Fruit fly (Drosophila melanogaster) whole organism, embryonic: Measurements from ENCODE around the gene GstD4.

Source experiments
- ATbp ChIP-seq: fragments of 200-800 bp; sonication (Bioruptor generic); optimal IDR thresholded peaks from 2 replicates; lab custom pipeline; 2017; ENCODE audit warnings: missing biosample characterization, mild to moderate bottlenecking, missing genetic modification characterization, missing genetic modification reagents
- B-H2 ChIP-seq: fragments of 200-800 bp; sonication (Bioruptor generic); optimal IDR thresholded peaks from 2 replicates; lab custom pipeline; 2018; ENCODE audit warnings: missing biosample characterization, mild to moderate bottlenecking, missing genetic modification characterization
- BEAF-32 ChIP-seq: fragments of 200-800 bp; sonication (Bioruptor generic); optimal IDR thresholded peaks from 3 replicates; lab custom pipeline; 2017; ENCODE audit warnings: missing biosample characterization, missing genetic modification characterization, mild to moderate bottlenecking, moderate library complexity, missing genetic modification reagents
- CG10267 ChIP-seq: fragments of 200-800 bp; sonication (Bioruptor generic); optimal IDR thresholded peaks from 2 replicates; lab custom pipeline; 2018; ENCODE audit warnings: missing biosample characterization, mild to moderate bottlenecking, missing genetic modification characterization, moderate library complexity
- CG10543 ChIP-seq: fragments of 200-800 bp; sonication (Bioruptor generic); optimal IDR thresholded peaks from 3 replicates; lab custom pipeline; 2017; ENCODE audit warnings: missing biosample characterization, mild to moderate bottlenecking, missing genetic modification characterization, moderate library complexity
- CG11456 ChIP-seq: fragments of 200-800 bp; sonication (Bioruptor generic); IDR thresholded peaks from 3 replicates; pipeline ENCODE4 v1.3.6; 2022; ENCODE audit warnings: missing biosample characterization, missing genetic modification characterization
- CG12155 ChIP-seq: fragments of 200-800 bp; sonication (Bioruptor generic); optimal IDR thresholded peaks from 3 replicates; lab custom pipeline; 2016; ENCODE audit warnings: missing biosample characterization, missing genetic modification characterization
- CG12299 ChIP-seq: fragments of 200-800 bp; sonication (Bioruptor generic); optimal IDR thresholded peaks from 2 replicates; lab custom pipeline; 2018; ENCODE audit warnings: missing biosample characterization, mild to moderate bottlenecking, missing genetic modification characterization
- CG13296 ChIP-seq: fragments of 200-800 bp; sonication (Bioruptor generic); optimal IDR thresholded peaks from 3 replicates; lab custom pipeline; 2018; ENCODE audit warnings: missing biosample characterization, mild to moderate bottlenecking, missing genetic modification characterization
- CG13424 ChIP-seq: fragments of 200-800 bp; sonication (Bioruptor generic); optimal IDR thresholded peaks from 2 replicates; lab custom pipeline; 2019; ENCODE audit warnings: missing biosample characterization, mild to moderate bottlenecking, missing genetic modification characterization, moderate library complexity
- CG14014 ChIP-seq: fragments of 200-800 bp; sonication (Bioruptor generic); IDR thresholded peaks from 2 replicates; pipeline ENCODE4 v1.3.6; 2022; ENCODE audit warnings: missing biosample characterization, missing genetic modification characterization
- CG14667 ChIP-seq: fragments of 200-800 bp; sonication (Bioruptor generic); IDR thresholded peaks from 2 replicates; pipeline ENCODE4 v1.3.6; 2022; ENCODE audit warnings: missing biosample characterization, missing genetic modification characterization
- CG1529 ChIP-seq: fragments of 200-800 bp; sonication (Bioruptor generic); optimal IDR thresholded peaks from 3 replicates; lab custom pipeline; 2018; ENCODE audit warnings: missing biosample characterization, missing genetic modification characterization
- CG15601 ChIP-seq: fragments of 200-800 bp; sonication (Bioruptor generic); optimal IDR thresholded peaks from 3 replicates; lab custom pipeline; 2019; ENCODE audit warnings: missing biosample characterization, mild to moderate bottlenecking, missing genetic modification characterization, moderate library complexity
- CG17186 ChIP-seq: fragments of 200-800 bp; sonication (Bioruptor generic); optimal IDR thresholded peaks from 3 replicates; lab custom pipeline; 2017; ENCODE audit warnings: missing biosample characterization, missing genetic modification reagents, missing genetic modification characterization
- CG1792 ChIP-seq: fragments of 200-800 bp; sonication (Bioruptor generic); optimal IDR thresholded peaks from 2 replicates; lab custom pipeline; 2016; ENCODE audit warnings: missing biosample characterization, missing genetic modification characterization
- CG18476 ChIP-seq: fragments of 200-800 bp; sonication (Bioruptor generic); optimal IDR thresholded peaks from 2 replicates; lab custom pipeline; 2016; ENCODE audit warnings: missing biosample characterization, mild to moderate bottlenecking, missing genetic modification characterization
- CG2678 ChIP-seq: fragments of 200-800 bp; sonication (Bioruptor generic); optimal IDR thresholded peaks from 3 replicates; lab custom pipeline; 2019; ENCODE audit warnings: missing biosample characterization, mild to moderate bottlenecking, missing genetic modification characterization, moderate library complexity
- CG34376 ChIP-seq: fragments of 200-800 bp; sonication (Bioruptor generic); optimal IDR thresholded peaks from 2 replicates; lab custom pipeline; 2018; ENCODE audit warnings: missing biosample characterization, mild to moderate bottlenecking, missing genetic modification characterization
- CG3995 ChIP-seq: fragments of 200-800 bp; sonication (Bioruptor generic); optimal IDR thresholded peaks from 3 replicates; lab custom pipeline; 2016; ENCODE audit warnings: missing biosample characterization, missing genetic modification characterization
- CG4820 ChIP-seq: fragments of 200-800 bp; sonication (Bioruptor generic); optimal IDR thresholded peaks from 3 replicates; lab custom pipeline; 2016; ENCODE audit warnings: missing biosample characterization, missing genetic modification characterization
- CG6175 ChIP-seq: fragments of 200-800 bp; sonication (Bioruptor generic); IDR thresholded peaks from 3 replicates; pipeline ENCODE4 v1.3.6; 2022; ENCODE audit warnings: missing biosample characterization, missing genetic modification characterization
- CG7372 ChIP-seq: fragments of 200-800 bp; sonication (Bioruptor generic); IDR thresholded peaks from 2 replicates; pipeline ENCODE4 v1.3.6; 2022; ENCODE audit warnings: missing biosample characterization, missing genetic modification characterization
- CG8359 ChIP-seq: fragments of 200-800 bp; sonication (Bioruptor generic); optimal IDR thresholded peaks from 2 replicates; lab custom pipeline; 2017; ENCODE audit warnings: missing biosample characterization, mild to moderate bottlenecking, missing genetic modification characterization, borderline replicate concordance
- CTCF ChIP-seq: fragments of 200-800 bp; sonication (Bioruptor generic); optimal IDR thresholded peaks from 2 replicates; lab custom pipeline; 2017; ENCODE audit warnings: missing biosample characterization, mild to moderate bottlenecking, missing genetic modification characterization, moderate library complexity
- Camta ChIP-seq: fragments of 200-800 bp; sonication (Bioruptor generic); optimal IDR thresholded peaks from 2 replicates; lab custom pipeline; 2016; ENCODE audit warnings: missing biosample characterization, missing genetic modification characterization
- CkIIα-i1 ChIP-seq: fragments of 200-800 bp; sonication (Bioruptor generic); IDR thresholded peaks from 2 replicates; pipeline ENCODE4 v1.3.6; 2022; ENCODE audit warnings: missing biosample characterization, missing genetic modification characterization
- Dek ChIP-seq: fragments of 200-800 bp; sonication (Bioruptor generic); optimal IDR thresholded peaks from 3 replicates; lab custom pipeline; 2019; ENCODE audit warnings: missing biosample characterization, mild to moderate bottlenecking, missing genetic modification characterization, moderate library complexity
- Dip3 ChIP-seq: fragments of 200-800 bp; sonication (Bioruptor generic); optimal IDR thresholded peaks from 3 replicates; lab custom pipeline; 2016; ENCODE audit warnings: missing biosample characterization, missing genetic modification characterization
- Dref ChIP-seq: fragments of 200-800 bp; sonication (Bioruptor generic); IDR thresholded peaks from 2 replicates; pipeline ENCODE4 v1.3.6; 2022; ENCODE audit warnings: missing biosample characterization, missing genetic modification characterization
- Xbp1 ChIP-seq: fragments of 200-800 bp; sonication (Bioruptor generic); optimal IDR thresholded peaks from 3 replicates; lab custom pipeline; 2016; ENCODE audit warnings: missing biosample characterization, mild to moderate bottlenecking, missing genetic modification characterization
- al ChIP-seq: fragments of 200-800 bp; sonication (Bioruptor generic); IDR thresholded peaks from 2 replicates; pipeline ENCODE4 v1.3.6; 2022; ENCODE audit warnings: missing biosample characterization, missing genetic modification characterization
- amos ChIP-seq: fragments of 200-800 bp; sonication (Bioruptor generic); IDR thresholded peaks from 2 replicates; pipeline ENCODE4 v1.3.6; 2022; ENCODE audit warnings: missing biosample characterization, missing genetic modification characterization; ENCODE audit not compliant: partially characterized antibody
- cad ChIP-seq: fragments of >200 bp; optimal IDR thresholded peaks from 2 replicates; lab custom pipeline; 2017; ENCODE audit warnings: missing biosample characterization, missing genetic modification characterization
- dm ChIP-seq: fragments of 200-800 bp; sonication (Bioruptor generic); optimal IDR thresholded peaks from 3 replicates; lab custom pipeline; 2016; ENCODE audit warnings: missing biosample characterization, missing genetic modification characterization
- exex ChIP-seq: fragments of 200-800 bp; sonication (Bioruptor generic); optimal IDR thresholded peaks from 4 replicates; lab custom pipeline; 2018; ENCODE audit warnings: missing biosample characterization, mild to moderate bottlenecking, missing genetic modification characterization, moderate library complexity
- fd102C ChIP-seq: fragments of 200-800 bp; sonication (Bioruptor generic); optimal IDR thresholded peaks from 2 replicates; lab custom pipeline; 2018; ENCODE audit warnings: missing biosample characterization, mild to moderate bottlenecking, missing genetic modification characterization, moderate library complexity
- gfzf ChIP-seq: fragments of 200-800 bp; sonication (Bioruptor generic); optimal IDR thresholded peaks from 2 replicates; lab custom pipeline; 2016; ENCODE audit warnings: missing biosample characterization, mild to moderate bottlenecking, missing genetic modification characterization, moderate library complexity
- lbe ChIP-seq: fragments of 200-800 bp; sonication (Bioruptor generic); optimal IDR thresholded peaks from 2 replicates; lab custom pipeline; 2016; ENCODE audit warnings: missing biosample characterization, mild to moderate bottlenecking, missing genetic modification characterization
- maf-S ChIP-seq: fragments of 200-800 bp; sonication (Bioruptor generic); optimal IDR thresholded peaks from 2 replicates; lab custom pipeline; 2016; ENCODE audit warnings: missing biosample characterization, missing genetic modification characterization
- nerfin-2 ChIP-seq: fragments of 200-800 bp; sonication (Bioruptor generic); IDR thresholded peaks from 2 replicates; pipeline ENCODE4 v1.3.6; 2022; ENCODE audit warnings: missing biosample characterization, missing genetic modification characterization; ENCODE audit not compliant: partially characterized antibody
- otp ChIP-seq: fragments of 200-800 bp; sonication (Bioruptor generic); IDR thresholded peaks from 3 replicates; pipeline ENCODE4, ENCODE4 v1.3.6; 2022; ENCODE audit warnings: missing biosample characterization, missing genetic modification characterization
- p53 ChIP-seq: fragments of 200-800 bp; sonication (Bioruptor generic); optimal IDR thresholded peaks from 2 replicates; lab custom pipeline; 2016; ENCODE audit warnings: missing biosample characterization, missing genetic modification characterization
- sisA ChIP-seq: fragments of 200-800 bp; sonication (Bioruptor generic); IDR thresholded peaks from 2 replicates; pipeline ENCODE4 v1.3.6; 2022; ENCODE audit warnings: missing biosample characterization, missing genetic modification characterization
- sr ChIP-seq: fragments of 200-800 bp; sonication (Bioruptor generic); IDR thresholded peaks from 3 replicates; pipeline ENCODE4 v1.3.6; 2022; ENCODE audit warnings: missing biosample characterization, missing genetic modification characterization
- tll ChIP-seq, 2 experiments: fragments of 200-800 bp in 1 of 2; fragments of >200 bp in 1 of 2; sonication (Bioruptor generic) in 1 of 2; optimal IDR thresholded peaks; 2 replicates each; lab custom pipeline; 2017 to 2019; ENCODE audit warnings: missing biosample characterization in 2 of 2, missing genetic modification characterization in 2 of 2, mild to moderate bottlenecking in 1 of 2, moderate library complexity in 1 of 2
- twi ChIP-seq: fragments of 200-800 bp; optimal IDR thresholded peaks from 2 replicates; lab custom pipeline; 2019; ENCODE audit warnings: missing biosample characterization, mild to moderate bottlenecking, missing genetic modification characterization, moderate library complexity
- zf30C ChIP-seq: fragments of 200-800 bp; sonication (Bioruptor generic); optimal IDR thresholded peaks from 3 replicates; lab custom pipeline; 2018; ENCODE audit warnings: missing biosample characterization, mild to moderate bottlenecking, missing genetic modification characterization

The GstD4 gene

DNA sequence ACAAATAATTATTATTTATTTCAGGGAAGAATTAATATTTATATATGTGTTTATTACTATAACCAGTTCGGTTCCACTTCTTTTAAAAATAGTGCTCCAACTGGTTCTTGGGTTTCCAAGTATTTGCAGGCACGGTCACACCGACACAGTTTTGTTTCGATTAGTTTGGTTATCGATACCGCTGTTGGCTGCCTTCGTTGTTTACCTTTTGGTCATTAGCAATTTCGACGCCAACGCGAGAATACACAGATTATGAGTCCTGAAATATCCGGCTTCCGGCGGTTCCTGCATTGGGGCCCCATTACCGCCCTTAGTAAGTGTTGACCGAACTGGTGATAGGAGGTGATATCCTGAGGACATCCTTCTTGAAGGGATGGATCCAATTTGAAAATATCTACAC, 34.3 kb downstream of the GstD4 start, which contains the start of gene CG5196 (continued):
- peak; percentile 23 for TF ChIP-seq CG34376
- peak; percentile 93 for TF ChIP-seq Dref
- TF ChIP-seq nerfin-2 (GFP tag; lab: Robert Waterston, UW): peak; percentile 58; the same call in 1 of the 2 replicates
- TF ChIP-seq CG7372 (GFP tag; lab: Robert Waterston, UW): no peak
- peak; percentile 76 for TF ChIP-seq amos
- no peak for TF ChIP-seq CG1529 (GFP tag; lab: Kevin White, UChicago)
- peak; percentile 43 for TF ChIP-seq Dek (tag; lab: Kevin White, UChicago)
- TF ChIP-seq CG2678 (tag; lab: Kevin White, UChicago): no peak
- no peak for TF ChIP-seq CG8359 (GFP tag; lab: Kevin White, UChicago)
- TF ChIP-seq CG13424 (tag; lab: Kevin White, UChicago): peak; percentile 16
- TF ChIP-seq Xbp1 (GFP tag; lab: Kevin White, UChicago): peak; percentile 12
- TF ChIP-seq CG3995 (GFP tag; lab: Kevin White, UChicago): peak; percentile 78
- peak; percentile 8 for TF ChIP-seq CTCF (GFP tag; lab: Kevin White, UChicago)
- no peak for TF ChIP-seq otp (GFP tag; lab: Robert Waterston, UW)
- TF ChIP-seq, all 482 proteins: peak for 127

DNA sequence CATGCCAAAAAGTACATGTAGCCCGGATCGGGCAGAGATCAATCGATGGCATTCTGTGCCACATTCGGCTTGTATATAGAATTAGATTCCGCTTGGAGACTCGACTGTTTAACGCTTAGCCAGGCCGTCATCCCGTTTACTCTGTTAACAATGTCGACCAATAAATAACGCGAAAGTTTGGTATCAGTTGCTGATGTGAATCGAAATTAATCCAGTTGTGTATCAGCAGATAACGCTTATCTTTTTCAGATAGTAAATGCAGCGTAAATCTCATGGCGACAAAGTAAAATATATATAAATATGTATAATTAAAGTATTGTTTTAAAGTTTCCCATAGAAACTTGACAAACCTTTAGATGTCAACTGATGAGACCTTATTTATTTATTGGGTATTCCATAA, 37.5 kb downstream of the GstD4 start:
- TF ChIP-seq tll (GFP tag; optimal IDR thresholded peaks at IDR 0.05; lab: Kevin White, UChicago) (no peak), exex (tag; lab: Kevin White, UChicago) (peak; percentile 59), ATbp (GFP tag; lab: Kevin White, UChicago) (no peak)

DNA sequence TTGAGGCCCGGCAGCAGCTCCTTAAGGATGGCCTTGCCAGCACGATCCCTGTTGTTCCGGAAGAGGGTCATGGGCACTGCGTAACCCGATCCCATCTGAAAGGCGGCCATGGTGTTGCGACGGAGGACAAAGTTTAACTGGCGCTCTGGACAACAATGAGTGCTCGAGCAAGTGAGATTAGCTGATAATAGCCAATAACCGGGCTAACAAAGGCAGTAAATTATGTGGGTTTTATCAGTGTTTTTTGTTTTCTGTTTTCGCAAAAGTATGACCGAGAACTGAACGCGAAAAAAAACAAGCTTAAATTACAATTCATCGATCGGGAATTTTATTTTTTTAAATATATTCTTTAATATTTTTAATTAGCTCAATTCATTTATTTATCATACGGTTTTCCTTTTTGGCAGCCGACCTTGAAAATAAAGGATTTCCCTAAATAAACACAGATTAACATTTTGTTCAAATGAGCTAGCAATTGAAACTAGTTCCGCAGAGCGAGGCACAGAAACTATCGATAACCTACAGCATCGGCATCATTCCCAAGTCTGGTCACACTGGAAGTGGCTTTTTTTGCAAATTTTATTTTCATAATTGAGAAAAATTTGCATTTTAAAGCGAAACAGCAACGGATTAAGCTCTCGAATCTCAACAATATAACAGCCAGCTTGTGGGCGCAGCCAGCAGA, 39.5 kb downstream of the GstD4 start, which contains the start of the genes Dip-C and pps:
Gene Dip-C (minus strand): TSS at position 486 of the 685 bp plus-strand sequence.
Gene pps (plus strand): TSS at position 555 of the 685 bp plus-strand sequence.
- TF ChIP-seq twi (tag; lab: Kevin White, UChicago) (no peak), CG10543 (GFP tag; lab: Kevin White, UChicago) (no peak), CG6175 (GFP tag; lab: Robert Waterston, UW) (no peak), CG12299 (tag; lab: Kevin White, UChicago) (no peak), dm (GFP tag; lab: Kevin White, UChicago) (no peak), CG13296 (GFP tag; lab: Kevin White, UChicago) (no peak), CG4820 (GFP tag; lab: Kevin White, UChicago) (no peak), CG10267 (tag; lab: Kevin White, UChicago) (no peak), CG11456 (GFP tag; lab: Robert Waterston, UW) (no peak), CkIIα-i1 (GFP tag; lab: Robert Waterston, UW) (no peak), fd102C (no peak), CG17186 (GFP tag; lab: Kevin White, UChicago) (no peak), CG1792 (GFP tag; lab: Kevin White, UChicago) (no peak), zf30C (GFP tag; lab: Kevin White, UChicago) (no peak), CG12155 (GFP tag; lab: Kevin White, UChicago) (no peak), maf-S (GFP tag; lab: Kevin White, UChicago) (no peak), sr (GFP tag; lab: Robert Waterston, UW) (no peak), lbe (GFP tag; lab: Kevin White, UChicago) (no peak), otp (GFP tag; lab: Robert Waterston, UW) (no peak), CG15601 (tag; lab: Kevin White, UChicago) (no peak), CG18476 (GFP tag; lab: Kevin White, UChicago) (no peak), Camta (GFP tag; lab: Kevin White, UChicago) (no peak), CG14014 (GFP tag; lab: Robert Waterston, UW) (no peak), Dip3 (GFP tag; lab: Kevin White, UChicago) (no peak), gfzf (GFP tag; lab: Kevin White, UChicago) (peak; percentile 80), BEAF-32 (GFP tag; lab: Kevin White, UChicago) (peak; percentile 82), al (no peak), CG14667 (GFP tag; lab: Robert Waterston, UW) (no peak), cad (GFP tag; lab: Kevin White, UChicago) (no peak), p53 (GFP tag; lab: Kevin White, UChicago) (no peak), sisA (no peak), B-H2 (no peak)
